Fruit fly (Drosophila melanogaster) whole organism, embryonic: ENCODE measurements around the gene gish.
A peak's percentile ranks its signal among the peaks of the same experiment; 100 is the strongest.

Experiments
- Abd-B ChIP-seq: fragments of 200-800 bp; sonication (Bioruptor generic); optimal IDR thresholded peaks from 2 replicates; lab custom pipeline; 2018; ENCODE audit warnings: missing biosample characterization, mild to moderate bottlenecking, missing genetic modification characterization, moderate library complexity
- Adf1 ChIP-seq: fragments of 200-800 bp; sonication (Bioruptor generic); IDR thresholded peaks from 2 replicates; pipeline ENCODE4 v1.3.6; 2022; ENCODE audit warnings: missing biosample characterization, missing genetic modification characterization
- BEAF-32 ChIP-seq: fragments of 200-800 bp; sonication (Bioruptor generic); optimal IDR thresholded peaks from 3 replicates; lab custom pipeline; 2017; ENCODE audit warnings: missing biosample characterization, missing genetic modification characterization, mild to moderate bottlenecking, moderate library complexity, missing genetic modification reagents
- Bdp1 ChIP-seq: fragments of 200-800 bp; sonication (Bioruptor generic); optimal IDR thresholded peaks from 3 replicates; lab custom pipeline; 2016; ENCODE audit warnings: missing biosample characterization, missing genetic modification characterization
- CG10267 ChIP-seq: fragments of 200-800 bp; sonication (Bioruptor generic); optimal IDR thresholded peaks from 2 replicates; lab custom pipeline; 2018; ENCODE audit warnings: missing biosample characterization, mild to moderate bottlenecking, missing genetic modification characterization, moderate library complexity
- CG14014 ChIP-seq: fragments of 200-800 bp; sonication (Bioruptor generic); IDR thresholded peaks from 2 replicates; pipeline ENCODE4 v1.3.6; 2022; ENCODE audit warnings: missing biosample characterization, missing genetic modification characterization
- CG14050 ChIP-seq: fragments of 200-800 bp; sonication (Bioruptor generic); IDR thresholded peaks from 3 replicates; pipeline ENCODE4 v1.3.6; 2022; ENCODE audit warnings: missing biosample characterization, missing genetic modification characterization
- CG14667 ChIP-seq: fragments of 200-800 bp; sonication (Bioruptor generic); IDR thresholded peaks from 2 replicates; pipeline ENCODE4 v1.3.6; 2022; ENCODE audit warnings: missing biosample characterization, missing genetic modification characterization
- CG17612 ChIP-seq: fragments of 200-800 bp; sonication (Bioruptor generic); IDR thresholded peaks from 2 replicates; pipeline ENCODE4 v1.3.6; 2022; ENCODE audit warnings: missing biosample characterization, missing genetic modification characterization
- CG33213 ChIP-seq: fragments of 200-800 bp; sonication (Bioruptor generic); optimal IDR thresholded peaks from 3 replicates; lab custom pipeline; 2016; ENCODE audit warnings: missing biosample characterization, missing genetic modification characterization
- CG4404 ChIP-seq: fragments of 200-800 bp; sonication (Bioruptor generic); IDR thresholded peaks from 2 replicates; pipeline ENCODE4 v1.3.6; 2022; ENCODE audit warnings: missing biosample characterization, missing genetic modification characterization
- CG5953 ChIP-seq: fragments of 200-800 bp; sonication (Bioruptor generic); IDR thresholded peaks from 2 replicates; pipeline ENCODE4 v1.3.6; 2022; ENCODE audit warnings: missing biosample characterization, missing genetic modification characterization
- CG7745 ChIP-seq: fragments of 200-800 bp; sonication (Bioruptor generic); optimal IDR thresholded peaks from 2 replicates; lab custom pipeline; 2018; ENCODE audit warnings: missing biosample characterization, mild to moderate bottlenecking, missing genetic modification characterization, moderate library complexity
- CG8944 ChIP-seq: fragments of 200-800 bp; sonication (Bioruptor generic); optimal IDR thresholded peaks from 3 replicates; lab custom pipeline; 2016; ENCODE audit warnings: missing biosample characterization, missing genetic modification characterization
- CG9437 ChIP-seq: fragments of 200-800 bp; sonication (Bioruptor generic); optimal IDR thresholded peaks from 2 replicates; lab custom pipeline; 2018; ENCODE audit warnings: missing biosample characterization, mild to moderate bottlenecking, missing genetic modification characterization
- Chrac-16 ChIP-seq: fragments of 200-800 bp; sonication (Bioruptor generic); optimal IDR thresholded peaks from 3 replicates; lab custom pipeline; 2016; ENCODE audit warnings: missing biosample characterization, missing genetic modification characterization
- D19B ChIP-seq: fragments of 200-800 bp; sonication (Bioruptor generic); optimal IDR thresholded peaks from 2 replicates; lab custom pipeline; 2017; ENCODE audit warnings: missing biosample characterization, mild to moderate bottlenecking, missing genetic modification characterization
- Dfd ChIP-seq, 2 experiments: fragments of >200 bp; optimal IDR thresholded peaks; 2 replicates each; lab custom pipeline; 2017; ENCODE audit warnings: missing biosample characterization in 2 of 2, missing genetic modification characterization in 2 of 2
- Doc2 ChIP-seq: fragments of 200-800 bp; sonication (Bioruptor generic); IDR thresholded peaks from 2 replicates; pipeline ENCODE4 v1.3.6; 2022; ENCODE audit warnings: missing biosample characterization, missing genetic modification characterization
- Dp ChIP-seq: fragments of 200-800 bp; sonication (Bioruptor generic); optimal IDR thresholded peaks from 2 replicates; lab custom pipeline; 2018; ENCODE audit warnings: missing biosample characterization, mild to moderate bottlenecking, missing genetic modification characterization, moderate library complexity
- ERR ChIP-seq: fragments of 200-800 bp; sonication (Bioruptor generic); optimal IDR thresholded peaks from 2 replicates; lab custom pipeline; 2016; ENCODE audit warnings: missing biosample characterization, missing genetic modification characterization
- GATAe ChIP-seq: fragments of 200-800 bp; sonication (Bioruptor generic); conservative IDR thresholded peaks from 2 replicates; pipeline ENCODE4 v1.3.6; 2022; ENCODE audit warnings: missing biosample characterization, missing genetic modification characterization
- HLHmδ ChIP-seq: fragments of 200-800 bp; sonication (Bioruptor generic); optimal IDR thresholded peaks from 2 replicates; lab custom pipeline; 2018; ENCODE audit warnings: missing biosample characterization, mild to moderate bottlenecking, missing genetic modification characterization, moderate library complexity
- Hand ChIP-seq: fragments of 200-800 bp; sonication (Bioruptor generic); optimal IDR thresholded peaks from 2 replicates; lab custom pipeline; 2017; ENCODE audit warnings: mild to moderate bottlenecking, missing biosample characterization, missing genetic modification reagents, missing genetic modification characterization
- Hmr ChIP-seq: fragments of 200-800 bp; sonication (Bioruptor generic); optimal IDR thresholded peaks from 3 replicates; lab custom pipeline; 2017; ENCODE audit warnings: mild to moderate bottlenecking, missing biosample characterization, missing genetic modification reagents, missing genetic modification characterization
- Pdp1 ChIP-seq, 2 experiments: fragments of 200-800 bp; sonication (Bioruptor generic); optimal IDR thresholded peaks; 3 replicates each; lab custom pipeline; 2016; ENCODE audit warnings: missing biosample characterization in 2 of 2, missing genetic modification characterization in 2 of 2, mild to moderate bottlenecking in 1 of 2, moderate library complexity in 1 of 2
- Sox100B ChIP-seq: fragments of 200-800 bp; sonication (Bioruptor generic); optimal IDR thresholded peaks from 3 replicates; lab custom pipeline; 2018; ENCODE audit warnings: missing biosample characterization, mild to moderate bottlenecking, missing genetic modification characterization
- Sox102F ChIP-seq: fragments of 200-800 bp; sonication (Bioruptor generic); optimal IDR thresholded peaks from 2 replicates; lab custom pipeline; 2018; ENCODE audit warnings: missing biosample characterization, mild to moderate bottlenecking, missing genetic modification characterization, moderate library complexity
- bbx ChIP-seq: fragments of 200-800 bp; sonication (Bioruptor generic); IDR thresholded peaks from 2 replicates; pipeline ENCODE4 v1.3.6; 2022; ENCODE audit warnings: missing biosample characterization, missing genetic modification characterization; ENCODE audit not compliant: partially characterized antibody
- btn ChIP-seq: fragments of 200-800 bp; sonication (Bioruptor generic); optimal IDR thresholded peaks from 2 replicates; lab custom pipeline; 2016; ENCODE audit warnings: missing biosample characterization, missing genetic modification characterization
- cas ChIP-seq: fragments of 200-800 bp; sonication (Bioruptor generic); IDR thresholded peaks from 2 replicates; pipeline ENCODE4 v1.3.6; 2022; ENCODE audit warnings: missing biosample characterization, missing genetic modification characterization
- dati ChIP-seq: fragments of 200-800 bp; sonication (Bioruptor generic); IDR thresholded peaks from 2 replicates; pipeline ENCODE4 v1.3.6; 2022; ENCODE audit warnings: missing biosample characterization, missing genetic modification characterization
- emc ChIP-seq: fragments of 200-800 bp; sonication (Bioruptor generic); optimal IDR thresholded peaks from 2 replicates; lab custom pipeline; 2016; ENCODE audit warnings: missing biosample characterization, missing genetic modification characterization
- eve ChIP-seq, 2 experiments: fragments of >200 bp; optimal IDR thresholded peaks; 2 replicates each; lab custom pipeline; 2017; ENCODE audit warnings: missing biosample characterization in 2 of 2, missing genetic modification characterization in 2 of 2
- fd102C ChIP-seq: fragments of 200-800 bp; sonication (Bioruptor generic); optimal IDR thresholded peaks from 2 replicates; lab custom pipeline; 2018; ENCODE audit warnings: missing biosample characterization, mild to moderate bottlenecking, missing genetic modification characterization, moderate library complexity
- gcm2 ChIP-seq: fragments of 200-800 bp; sonication (Bioruptor generic); optimal IDR thresholded peaks from 2 replicates; lab custom pipeline; 2016; ENCODE audit warnings: missing biosample characterization, missing genetic modification characterization
- gem ChIP-seq: fragments of 200-800 bp; sonication (Bioruptor generic); optimal IDR thresholded peaks from 2 replicates; lab custom pipeline; 2019; ENCODE audit warnings: missing biosample characterization, mild to moderate bottlenecking, missing genetic modification characterization, moderate library complexity
- gfzf ChIP-seq: fragments of 200-800 bp; sonication (Bioruptor generic); optimal IDR thresholded peaks from 2 replicates; lab custom pipeline; 2016; ENCODE audit warnings: missing biosample characterization, mild to moderate bottlenecking, missing genetic modification characterization, moderate library complexity
- grn ChIP-seq: fragments of 200-800 bp; sonication (Bioruptor generic); optimal IDR thresholded peaks from 3 replicates; lab custom pipeline; 2017; ENCODE audit warnings: missing biosample characterization, missing genetic modification characterization
- nerfin-2 ChIP-seq: fragments of 200-800 bp; sonication (Bioruptor generic); IDR thresholded peaks from 2 replicates; pipeline ENCODE4 v1.3.6; 2022; ENCODE audit warnings: missing biosample characterization, missing genetic modification characterization; ENCODE audit not compliant: partially characterized antibody
- oc ChIP-seq: fragments of 200-800 bp; sonication (Bioruptor generic); optimal IDR thresholded peaks from 2 replicates; lab custom pipeline; 2018; ENCODE audit warnings: missing biosample characterization, mild to moderate bottlenecking, missing genetic modification characterization, moderate library complexity
- ranshi ChIP-seq: fragments of 200-800 bp; sonication (Bioruptor generic); IDR thresholded peaks from 2 replicates; pipeline ENCODE4 v1.3.6; 2022; ENCODE audit warnings: missing biosample characterization, missing genetic modification characterization
- row ChIP-seq: fragments of 200-800 bp; sonication (Bioruptor generic); IDR thresholded peaks from 3 replicates; pipeline ENCODE4 v1.3.6; 2022; ENCODE audit warnings: missing biosample characterization, missing genetic modification characterization
- sr ChIP-seq: fragments of 200-800 bp; sonication (Bioruptor generic); IDR thresholded peaks from 3 replicates; pipeline ENCODE4 v1.3.6; 2022; ENCODE audit warnings: missing biosample characterization, missing genetic modification characterization
- sug ChIP-seq: fragments of 200-800 bp; optimal IDR thresholded peaks from 2 replicates; lab custom pipeline; 2019; ENCODE audit warnings: missing biosample characterization, mild to moderate bottlenecking, missing genetic modification characterization, moderate library complexity
- tgo ChIP-seq: fragments of 200-800 bp; sonication (Bioruptor generic); IDR thresholded peaks from 3 replicates; pipeline ENCODE4 v1.3.6; 2022; ENCODE audit warnings: missing biosample characterization, missing genetic modification characterization
- tll ChIP-seq, 2 experiments: fragments of 200-800 bp in 1 of 2; fragments of >200 bp in 1 of 2; sonication (Bioruptor generic) in 1 of 2; optimal IDR thresholded peaks; 2 replicates each; lab custom pipeline; 2017 to 2019; ENCODE audit warnings: missing biosample characterization in 2 of 2, missing genetic modification characterization in 2 of 2, mild to moderate bottlenecking in 1 of 2, moderate library complexity in 1 of 2
- usp ChIP-seq: fragments of >200 bp; optimal IDR thresholded peaks from 2 replicates; lab custom pipeline; 2017; ENCODE audit warnings: missing biosample characterization, missing genetic modification characterization

gish gene

DNA sequence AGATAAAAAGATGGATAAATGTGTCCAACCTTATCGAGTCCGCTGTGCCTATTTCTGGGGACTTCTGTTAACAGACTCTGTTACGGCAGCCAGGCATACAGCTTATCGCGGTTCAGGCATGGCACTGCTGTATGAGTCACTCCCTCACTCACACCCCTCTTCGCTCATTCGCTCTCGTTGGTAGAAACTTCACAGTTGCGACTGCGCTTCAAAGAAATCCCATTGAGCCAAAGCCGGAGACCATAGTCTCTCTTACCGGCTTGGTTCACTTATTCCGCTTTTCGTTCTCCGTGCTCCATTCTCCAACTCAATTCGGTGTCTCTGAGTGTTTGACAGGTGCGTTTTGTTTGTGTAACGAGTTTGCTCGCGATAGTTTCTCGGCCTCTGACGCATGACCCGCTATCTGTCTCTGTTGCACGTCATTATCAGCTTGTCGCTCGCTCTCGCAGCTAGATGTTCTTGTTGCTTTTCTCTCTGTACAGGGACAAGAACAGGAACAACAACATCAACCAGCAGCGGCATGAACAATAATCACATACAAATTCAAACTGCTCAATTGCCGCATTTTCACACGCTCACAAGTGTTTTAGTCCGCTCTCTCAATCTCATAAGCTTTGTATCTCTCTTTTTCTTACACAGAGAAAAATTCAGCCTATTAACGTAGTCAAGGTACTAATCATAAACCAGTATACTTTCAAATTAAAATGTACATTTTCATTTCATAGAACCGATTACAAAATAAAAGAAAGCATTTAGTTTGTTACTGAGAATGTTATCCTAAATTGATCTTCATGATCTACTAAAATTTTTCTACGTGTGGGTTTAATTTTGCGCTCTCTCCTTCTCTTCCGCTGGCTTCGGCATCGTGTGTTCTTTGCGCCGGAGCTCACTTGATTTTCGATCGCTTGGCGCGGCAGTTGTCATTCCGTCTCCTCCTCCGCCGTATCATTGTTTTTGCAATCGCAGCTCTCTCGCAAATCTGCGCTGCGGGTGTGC is 8.0 kb downstream of the gish start (continued):
- TF ChIP-seq ranshi (GFP tag; lab: Robert Waterston, UW) = peak; percentile 99
- TF ChIP-seq btn (GFP tag; lab: Kevin White, UChicago) = peak; percentile 98
- TF ChIP-seq Sox100B (GFP tag; lab: Kevin White, UChicago) = peak; percentile 99
- peak; percentile 99 for TF ChIP-seq CG4404 (GFP tag; lab: Robert Waterston, UW)
- TF ChIP-seq Bdp1 (GFP tag; lab: Kevin White, UChicago) = peak; percentile 95
- TF ChIP-seq CG8944 = peak; percentile 99
- peak; percentile 96 for TF ChIP-seq CG9437 (GFP tag; lab: Kevin White, UChicago)
- TF ChIP-seq usp = no peak
- TF ChIP-seq ERR (GFP tag; lab: Kevin White, UChicago) = peak; percentile 98
- peak; percentile 98 for TF ChIP-seq CG17612 (GFP tag; lab: Robert Waterston, UW)
- peak; percentile 99 for TF ChIP-seq Pdp1 (GFP tag; optimal IDR thresholded peaks at IDR 0.05; lab: Kevin White, UChicago)
- TF ChIP-seq CG10267 (tag; lab: Kevin White, UChicago) = peak; percentile 99
- TF ChIP-seq gem = peak; percentile 100
- TF ChIP-seq eve (GFP tag; optimal IDR thresholded peaks at IDR 0.05; lab: Kevin White, UChicago) = peak; percentile 90 to 100
- TF ChIP-seq HLHmδ (GFP tag; lab: Kevin White, UChicago) = peak; percentile 27
- TF ChIP-seq tll (GFP tag; optimal IDR thresholded peaks at IDR 0.05; lab: Kevin White, UChicago) = peak in 1 of 2 experiments; percentile 89
- peak; percentile 99 for TF ChIP-seq dati (GFP tag; lab: Robert Waterston, UW)
- TF ChIP-seq Hand (GFP tag; lab: Kevin White, UChicago) = peak; percentile 99
- TF ChIP-seq CG14667 (GFP tag; lab: Robert Waterston, UW) = peak; percentile 99
- peak; percentile 41 for TF ChIP-seq Dp (GFP tag; lab: Kevin White, UChicago)
- TF ChIP-seq emc (GFP tag; lab: Kevin White, UChicago) = peak; percentile 98
- TF ChIP-seq Doc2 (GFP tag; lab: Robert Waterston, UW) = no peak; the same call in 1 of the 2 replicates
- peak; percentile 96 for TF ChIP-seq CG7745 (tag; lab: Kevin White, UChicago)
- TF ChIP-seq Hmr = peak; percentile 99
- peak; percentile 100 for TF ChIP-seq Sox102F
- TF ChIP-seq BEAF-32 = peak; percentile 40
- TF ChIP-seq Adf1 = peak; percentile 94
- TF ChIP-seq tgo (GFP tag; lab: Robert Waterston, UW) = peak; percentile 99
- TF ChIP-seq Dfd (GFP tag; optimal IDR thresholded peaks at IDR 0.05; lab: Kevin White, UChicago) = no peak
- TF ChIP-seq sug = peak; percentile 98
- peak; percentile 99 for TF ChIP-seq fd102C (GFP tag; lab: Kevin White, UChicago)
- TF ChIP-seq oc (tag; lab: Kevin White, UChicago) = peak; percentile 100
- peak; percentile 99 for TF ChIP-seq Abd-B (GFP tag; lab: Kevin White, UChicago)
- peak; percentile 97 for TF ChIP-seq GATAe (GFP tag; lab: Robert Waterston, UW)
- TF ChIP-seq bbx (GFP tag; lab: Robert Waterston, UW) = no peak; the same call in 1 of the 2 replicates
- TF ChIP-seq gfzf (GFP tag; lab: Kevin White, UChicago) = peak; percentile 42
- TF ChIP-seq row (GFP tag; lab: Robert Waterston, UW) = peak; percentile 100
- TF ChIP-seq gcm2 (GFP tag; lab: Kevin White, UChicago) = peak; percentile 99
- peak; percentile 93 for TF ChIP-seq grn (GFP tag; lab: Kevin White, UChicago)
- TF ChIP-seq nerfin-2 = 0 out of 2 replicates have a peak, but pooled peaks have one; percentile 28
- TF ChIP-seq cas (GFP tag; lab: Robert Waterston, UW) = peak; percentile 99
- peak; percentile 100 for TF ChIP-seq Chrac-16 (GFP tag; lab: Kevin White, UChicago)
- peak; percentile 94 for TF ChIP-seq D19B (GFP tag; lab: Kevin White, UChicago)
- TF ChIP-seq CG14014 = peak; percentile 98
- peak; percentile 99 for TF ChIP-seq CG33213 (GFP tag; lab: Kevin White, UChicago)
- TF ChIP-seq sr (GFP tag; lab: Robert Waterston, UW) = peak; percentile 94
- TF ChIP-seq CG5953 (GFP tag; lab: Robert Waterston, UW) = peak; percentile 98
- TF ChIP-seq CG14050 = peak; percentile 100
